Worm (Caenorhabditis elegans): ENCODE data around the gene srw-102.

ce11 chrV:1760682-1761081, 40.7 kb downstream of the srw-102 start, which contains the start of gene clec-205:
- TF ChIP-seq peb-1 (tag; optimal IDR thresholded peaks at IDR 0.05) (no peak), lin-11 (tag; optimal IDR thresholded peaks at IDR 0.05) (no peak)

Data from whole organism, L2 larva.